Fruit fly (Drosophila melanogaster) whole organism, wandering third instar larva: ENCODE data around the gene CG34129.

Experiments used
- Abd-B ChIP-seq: fragments of >200 bp; optimal IDR thresholded peaks from 2 replicates; lab custom pipeline; 2017; ENCODE audit warnings: missing biosample characterization, missing genetic modification characterization
- Hnf4 ChIP-seq: fragments of 200-800 bp; sonication (Bioruptor generic); optimal IDR thresholded peaks from 2 replicates; lab custom pipeline; 2016; ENCODE audit warnings: missing biosample characterization, mild to moderate bottlenecking, missing genetic modification characterization
- Mio ChIP-seq: sonication (Bioruptor generic); optimal IDR thresholded peaks from 2 replicates; lab custom pipeline; 2016; ENCODE audit warnings: missing biosample characterization, missing genetic modification characterization
- Rel ChIP-seq, 2 experiments: fragments of 200-800 bp; sonication (Bioruptor generic) in 1 of 2; optimal IDR thresholded peaks; 2 replicates in 1 of 2; 3 replicates in 1 of 2; lab custom pipeline; 2016 to 2019; ENCODE audit warnings: mild to moderate bottlenecking in 2 of 2, missing biosample characterization in 2 of 2, missing genetic modification characterization in 2 of 2, moderate library complexity in 1 of 2
- Sp1 ChIP-seq: fragments of 200-800 bp; sonication (Bioruptor generic); optimal IDR thresholded peaks from 3 replicates; lab custom pipeline; 2019; ENCODE audit warnings: missing biosample characterization, mild to moderate bottlenecking, missing genetic modification characterization, moderate library complexity
- Vsx2 ChIP-seq: fragments of 200-300, 225-300 bp; sonication (Bioruptor generic); optimal IDR thresholded peaks from 2 replicates; lab custom pipeline; 2018; ENCODE audit warnings: missing biosample characterization, missing genetic modification characterization; ENCODE audit not compliant: partially characterized antibody
- brk ChIP-seq: fragments of 200-800 bp; sonication (Bioruptor generic); optimal IDR thresholded peaks from 2 replicates; lab custom pipeline; 2016; ENCODE audit warnings: missing biosample characterization, mild to moderate bottlenecking, missing genetic modification characterization
- dmrt93B ChIP-seq: fragments of 200-800 bp; sonication (Bioruptor generic); optimal IDR thresholded peaks from 2 replicates; lab custom pipeline; 2018; ENCODE audit warnings: missing biosample characterization, mild to moderate bottlenecking, missing genetic modification characterization
- dsf ChIP-seq: sonication (Bioruptor generic); optimal IDR thresholded peaks from 2 replicates; lab custom pipeline; 2016; ENCODE audit warnings: missing biosample characterization, missing genetic modification characterization, borderline replicate concordance
- fru ChIP-seq: fragments of 200-800 bp; sonication (Bioruptor generic); optimal IDR thresholded peaks from 3 replicates; lab custom pipeline; 2016; ENCODE audit warnings: missing biosample characterization, mild to moderate bottlenecking, missing genetic modification characterization
- h ChIP-seq: fragments of 200-800 bp; sonication (Bioruptor generic); optimal IDR thresholded peaks from 3 replicates; lab custom pipeline; 2016; ENCODE audit warnings: missing biosample characterization, mild to moderate bottlenecking, missing genetic modification characterization
- lola ChIP-seq: fragments of >200 bp; optimal IDR thresholded peaks from 2 replicates; lab custom pipeline; 2017; ENCODE audit warnings: missing biosample characterization, missing genetic modification characterization
- psq ChIP-seq: fragments of 200-800 bp; sonication (Bioruptor generic); optimal IDR thresholded peaks from 3 replicates; lab custom pipeline; 2017; ENCODE audit warnings: missing biosample characterization, mild to moderate bottlenecking, missing genetic modification characterization, moderate library complexity
- woc ChIP-seq: sonication (Bioruptor generic); optimal IDR thresholded peaks from 2 replicates; lab custom pipeline; 2016; ENCODE audit warnings: missing biosample characterization, mild to moderate bottlenecking, missing genetic modification characterization

CG34129 gene

dm6 chr3R:26181991-26182390 lies 9.0 kb downstream of the CG34129 start:
- TF ChIP-seq Mio (GFP tag; lab: Kevin White, UChicago) = no peak
- TF ChIP-seq brk (GFP tag; lab: Kevin White, UChicago) = no peak
- TF ChIP-seq, all 38 proteins: peak for 0

dm6 chr3R:26172040-26172439 lies 19.0 kb downstream of the CG34129 start:
- no peak for TF ChIP-seq Hnf4 (GFP tag; lab: Kevin White, UChicago)
- no peak for TF ChIP-seq dmrt93B (GFP tag; lab: Kevin White, UChicago)
- peak; percentile 16 for TF ChIP-seq fru
- peak; percentile 14 for TF ChIP-seq h (GFP tag; lab: Kevin White, UChicago)
- TF ChIP-seq, all 38 proteins: peak for 2

- TF ChIP-seq woc (GFP tag; lab: Kevin White, UChicago) (no peak), psq (GFP tag; lab: Kevin White, UChicago) (no peak), dsf (GFP tag; lab: Kevin White, UChicago) (no peak), lola (no peak), Vsx2 (GFP tag; lab: Kevin White, UChicago) (no peak), Abd-B (no peak), Sp1 (no peak), Rel (GFP tag; optimal IDR thresholded peaks at IDR 0.05; lab: Kevin White, UChicago) (no peak), Rel (tag; optimal IDR thresholded peaks at IDR 0.05; lab: Kevin White, UChicago) (no peak)
These were observed 20.4 kb downstream of the CG34129 start, which contains the start of gene CG31323 for dm6 chr3R:26170644-26171043. Gene CG31323, plus strand, starts transcription at chr3R:26170847.
